Worm (Caenorhabditis elegans) whole organism, L4/young adult: ENCODE data around the gene srj-49.

Source experiments
- W03F9.2 ChIP-seq: fragments of 150-350 bp; optimal IDR thresholded peaks from 2 replicates; lab custom pipeline; 2014; ENCODE audit warnings: missing biosample characterization, missing genetic modification characterization
- dao-5 ChIP-seq: sonication (generic microtip); optimal IDR thresholded peaks from 2 replicates; lab custom pipeline; 2016; ENCODE audit warnings: missing genotype, missing genetic modification characterization, moderate library complexity, missing compliant biosample characterization
- him-1 ChIP-seq: sonication (generic microtip); optimal IDR thresholded peaks from 2 replicates; lab custom pipeline; 2016; ENCODE audit warnings: missing genotype, missing genetic modification reagents, missing genetic modification characterization, missing compliant biosample characterization

srj-49 gene

DNA sequence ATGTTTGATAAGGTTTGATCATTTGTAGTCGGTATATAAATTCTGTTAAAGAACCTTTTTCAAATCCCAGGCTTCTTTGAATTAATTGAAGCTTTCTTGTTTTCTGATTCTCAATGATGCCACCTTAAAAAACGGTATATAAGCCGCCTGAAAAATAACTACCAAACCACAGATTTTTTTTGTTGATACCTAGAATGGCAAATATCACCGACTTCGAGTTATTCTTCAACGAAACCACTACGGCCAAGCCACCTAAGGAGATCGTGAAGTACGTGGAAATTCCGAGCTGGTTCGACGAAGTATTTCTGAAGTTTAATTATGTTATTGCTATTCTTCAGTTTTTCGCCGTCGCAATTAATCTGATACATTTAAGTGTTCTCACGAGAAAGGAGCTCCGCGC, 17.3 kb downstream of the srj-49 start, which contains the start of gene srw-2:
TSS of gene srw-2 (plus strand) at position 62 of the 400 bp plus-strand sequence.
- TF ChIP-seq dao-5 (tag; lab: Kevin White, UChicago) = no peak
- no peak for TF ChIP-seq W03F9.2 (tag; lab: Kevin White, UChicago)
- no peak for TF ChIP-seq him-1 (tag; lab: Kevin White, UChicago)

DNA sequence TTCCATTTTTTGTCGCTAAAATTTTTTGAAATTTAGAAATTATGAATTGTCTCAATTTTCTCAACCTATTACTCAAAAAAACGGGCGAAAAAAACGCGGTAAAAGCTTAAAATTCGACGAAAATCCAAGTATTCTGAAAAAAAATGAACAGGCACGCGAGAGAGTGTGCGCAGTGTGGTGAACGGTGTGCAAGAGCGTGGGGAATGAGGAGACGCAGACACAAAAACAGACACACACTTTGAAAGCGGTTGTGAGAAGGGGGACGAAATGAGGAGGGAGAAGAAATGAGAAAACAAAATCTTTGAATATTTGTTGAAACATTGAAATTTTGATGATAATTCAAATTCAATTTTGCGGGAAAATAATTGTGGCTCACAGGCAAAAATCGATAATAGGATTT, 21.3 kb downstream of the srj-49 start, which contains the start of gene T03D3.5:
TSS of gene T03D3.5 (minus strand) at position 21 of the 400 bp plus-strand sequence.
- no peak for TF ChIP-seq W03F9.2 (tag; lab: Kevin White, UChicago)
- no peak for TF ChIP-seq him-1 (tag; lab: Kevin White, UChicago)

DNA sequence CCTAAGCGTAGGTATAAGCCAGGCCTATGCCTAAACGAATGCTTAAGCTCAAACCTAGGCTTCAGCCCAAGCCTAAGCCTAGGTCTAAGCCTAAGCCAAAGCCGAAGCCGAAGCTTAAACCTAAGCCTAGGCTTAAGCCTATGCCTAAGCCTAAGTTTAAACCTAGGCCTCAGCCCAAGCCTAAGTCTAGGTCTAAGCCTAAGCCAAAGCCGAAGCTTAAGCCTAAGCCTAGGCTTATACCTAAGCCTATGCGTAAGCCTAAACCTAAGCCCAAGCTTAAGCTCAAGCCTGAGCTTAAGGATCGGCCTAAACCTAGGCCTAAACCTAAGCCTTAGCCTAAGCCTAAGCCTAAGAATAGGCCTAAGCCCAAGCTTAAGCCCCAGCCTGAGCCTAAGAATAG, 22.2 kb downstream of the srj-49 start:
- TF ChIP-seq W03F9.2 (tag; lab: Kevin White, UChicago) (no peak), him-1 (tag; lab: Kevin White, UChicago) (no peak), dao-5 (tag; lab: Kevin White, UChicago) (no peak)

DNA sequence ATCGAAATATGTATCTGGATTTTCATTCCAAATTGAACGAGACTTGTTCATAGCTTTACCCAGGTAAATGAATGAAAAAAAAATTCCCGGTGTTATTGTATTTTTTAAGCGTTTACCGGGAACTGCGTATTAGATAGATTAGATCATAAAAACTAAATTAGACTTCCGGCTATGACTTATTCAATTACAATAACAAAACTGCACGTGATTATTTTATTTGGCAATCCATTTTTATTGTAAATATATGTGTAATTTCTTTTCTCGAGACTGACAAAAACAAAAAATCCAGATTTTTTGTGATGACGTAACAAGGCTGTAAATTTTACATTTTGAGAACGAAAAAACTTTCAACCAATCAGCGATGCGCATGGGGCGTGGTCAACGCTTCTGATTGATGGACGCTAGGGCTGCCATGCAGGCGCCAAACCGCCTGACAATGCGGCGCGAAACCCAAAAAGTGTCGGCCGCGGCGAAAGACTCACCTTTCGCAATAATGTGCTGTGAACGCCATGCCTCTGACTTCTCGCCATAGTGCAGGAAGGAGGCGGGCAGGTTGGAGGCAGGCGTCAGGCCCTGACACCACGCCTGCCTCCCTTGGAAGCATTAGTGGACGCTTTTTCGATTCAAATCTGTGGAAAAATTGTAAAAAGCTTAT, 26.4 kb downstream of the srj-49 start, which contains the start of gene srh-36:
TSS of gene srh-36 (minus strand) at position 51 of the 655 bp plus-strand sequence.
- TF ChIP-seq him-1 (tag; lab: Kevin White, UChicago) (no peak), W03F9.2 (tag; lab: Kevin White, UChicago) (no peak), dao-5 (tag; lab: Kevin White, UChicago) (no peak)

DNA sequence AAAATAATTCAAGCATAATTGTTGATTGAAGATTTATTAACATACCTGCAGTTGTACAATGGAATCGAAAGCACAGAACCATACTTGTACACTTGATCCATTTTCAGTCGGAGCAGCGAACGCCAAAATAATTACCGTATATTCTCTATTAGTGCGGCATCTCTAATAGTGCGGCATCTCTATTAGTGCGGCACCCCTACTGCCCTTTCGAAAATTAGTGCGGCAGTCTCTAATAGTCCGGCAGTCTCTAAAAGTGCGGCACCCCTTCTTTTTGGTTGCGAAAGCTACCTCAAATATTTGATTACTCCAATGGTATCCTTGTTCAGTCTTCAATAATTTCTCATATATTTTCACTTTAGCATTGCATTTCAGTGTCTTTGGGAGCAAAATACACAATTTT, 30.0 kb downstream of the srj-49 start, which contains the start of gene srt-34:
TSS of gene srt-34 (minus strand) at position 101 of the 400 bp plus-strand sequence.
- TF ChIP-seq W03F9.2 (tag; lab: Kevin White, UChicago) = no peak
- no peak for TF ChIP-seq him-1 (tag; lab: Kevin White, UChicago)
- no peak for TF ChIP-seq dao-5 (tag; lab: Kevin White, UChicago)

DNA sequence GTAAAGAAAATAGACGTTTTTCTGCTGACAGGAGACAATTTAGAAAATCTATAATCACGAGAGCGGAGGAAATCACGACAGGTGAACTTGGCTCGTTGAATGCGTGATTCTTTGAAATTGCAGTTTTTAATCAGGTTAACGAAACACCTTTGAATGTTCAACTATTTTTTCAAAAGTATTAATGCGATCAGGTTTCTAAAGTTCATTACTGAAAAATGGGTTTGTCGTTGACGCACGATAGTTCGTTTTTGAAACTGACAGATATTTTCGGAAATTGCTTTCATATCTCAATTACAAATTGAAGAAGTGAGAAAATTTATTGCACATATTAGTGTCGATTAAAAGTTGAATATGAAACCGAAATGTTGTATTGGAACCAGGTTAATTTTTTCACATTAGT, 32.2 kb downstream of the srj-49 start, which contains the start of gene F54E2.5:
TSS of gene F54E2.5 (minus strand) at position 101 of the 400 bp plus-strand sequence.
- TF ChIP-seq W03F9.2 (tag; lab: Kevin White, UChicago) (no peak), him-1 (tag; lab: Kevin White, UChicago) (no peak), dao-5 (tag; lab: Kevin White, UChicago) (no peak)

DNA sequence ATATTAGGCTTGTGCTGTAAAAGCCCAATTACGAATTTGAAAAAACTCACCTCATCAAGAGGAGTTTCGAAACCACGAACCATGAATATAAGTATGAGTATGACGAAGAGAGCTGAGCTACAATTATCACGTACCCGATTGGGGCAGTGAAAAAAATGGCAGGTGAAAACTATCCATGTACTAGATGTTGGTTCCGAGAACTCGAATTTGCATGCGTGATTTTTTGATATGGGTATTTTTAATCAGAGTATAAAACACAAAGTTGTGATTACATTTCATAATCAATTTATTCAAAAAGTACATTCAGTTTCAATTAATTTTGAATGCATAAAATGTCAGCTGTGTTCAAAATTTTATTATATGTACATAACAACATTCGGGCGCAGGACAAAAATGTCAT, 34.3 kb downstream of the srj-49 start, which contains the start of gene F54E2.9:
TSS of gene F54E2.9 (minus strand) at position 132 of the 400 bp plus-strand sequence.
- TF ChIP-seq dao-5 (tag; lab: Kevin White, UChicago) (no peak), him-1 (tag; lab: Kevin White, UChicago) (no peak), W03F9.2 (tag; lab: Kevin White, UChicago) (no peak)

DNA sequence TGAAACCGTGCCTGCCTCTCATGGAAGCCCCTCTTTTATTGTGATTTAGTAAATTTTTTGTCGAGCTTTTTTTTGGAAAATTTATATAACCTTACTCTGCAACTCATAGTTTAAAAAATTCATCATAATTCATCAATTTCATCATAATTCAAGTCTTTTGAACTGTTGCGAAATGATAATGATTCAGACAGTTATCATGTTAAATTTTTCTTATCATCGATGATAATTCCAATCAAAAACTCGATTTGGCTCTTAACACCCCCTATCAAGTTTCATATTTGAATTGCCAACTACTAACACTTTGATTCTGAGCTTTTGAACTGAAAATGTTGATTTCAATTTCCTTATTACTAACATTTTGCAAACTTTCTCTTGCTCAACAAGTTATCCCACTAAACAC, 38.0 kb downstream of the srj-49 start, which contains the start of gene F54E2.1:
TSS of gene F54E2.1 (plus strand) at position 235 of the 400 bp plus-strand sequence.
- TF ChIP-seq him-1 (tag; lab: Kevin White, UChicago) (no peak), dao-5 (tag; lab: Kevin White, UChicago) (no peak), W03F9.2 (tag; lab: Kevin White, UChicago) (no peak)

DNA sequence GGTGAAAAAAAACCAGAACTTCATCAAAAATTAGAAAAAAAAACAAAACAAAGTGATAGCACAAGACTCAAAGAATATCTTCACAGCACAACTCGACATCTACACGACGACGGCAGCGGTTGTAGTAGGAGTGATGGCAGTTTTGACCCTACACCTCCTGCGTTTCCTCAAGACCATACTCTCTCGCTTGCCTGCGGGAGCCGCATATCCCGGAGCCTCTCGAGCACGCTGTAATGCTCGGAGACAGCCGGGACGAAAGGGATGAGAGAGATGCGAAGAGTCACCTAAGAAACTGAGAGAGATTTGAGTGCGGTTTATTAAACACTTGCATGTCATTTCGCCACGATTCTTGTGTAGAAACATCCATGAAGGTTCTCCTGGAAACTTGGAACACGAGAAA, 38.7 kb downstream of the srj-49 start:
- TF ChIP-seq him-1 (tag; lab: Kevin White, UChicago) (no peak), dao-5 (tag; lab: Kevin White, UChicago) (no peak), W03F9.2 (tag; lab: Kevin White, UChicago) (no peak)

DNA sequence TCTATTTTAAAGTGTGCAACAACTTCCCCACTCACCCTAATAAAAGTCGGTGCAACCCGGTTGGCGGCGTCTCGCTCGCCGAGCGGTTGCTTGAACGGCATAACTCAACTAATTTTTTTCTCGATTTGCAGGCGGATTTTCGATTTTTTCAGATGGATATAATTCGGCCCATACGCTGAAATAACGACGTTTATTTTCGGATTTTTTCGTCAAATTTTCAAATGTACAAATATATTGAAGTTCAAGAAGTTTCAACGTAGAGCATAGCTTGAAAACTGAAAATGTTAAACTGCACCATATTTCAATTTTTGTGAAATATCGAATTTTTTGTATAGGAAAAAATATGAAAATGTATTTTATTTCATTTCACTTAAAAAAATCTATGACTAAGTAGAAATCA, 40.4 kb downstream of the srj-49 start, which contains the start of gene ketn-1:
TSS of gene ketn-1 (minus strand) at position 101 of the 400 bp plus-strand sequence.
- TF ChIP-seq him-1 (tag; lab: Kevin White, UChicago) = no peak
- TF ChIP-seq W03F9.2 (tag; lab: Kevin White, UChicago) = no peak
- no peak for TF ChIP-seq dao-5 (tag; lab: Kevin White, UChicago)

DNA sequence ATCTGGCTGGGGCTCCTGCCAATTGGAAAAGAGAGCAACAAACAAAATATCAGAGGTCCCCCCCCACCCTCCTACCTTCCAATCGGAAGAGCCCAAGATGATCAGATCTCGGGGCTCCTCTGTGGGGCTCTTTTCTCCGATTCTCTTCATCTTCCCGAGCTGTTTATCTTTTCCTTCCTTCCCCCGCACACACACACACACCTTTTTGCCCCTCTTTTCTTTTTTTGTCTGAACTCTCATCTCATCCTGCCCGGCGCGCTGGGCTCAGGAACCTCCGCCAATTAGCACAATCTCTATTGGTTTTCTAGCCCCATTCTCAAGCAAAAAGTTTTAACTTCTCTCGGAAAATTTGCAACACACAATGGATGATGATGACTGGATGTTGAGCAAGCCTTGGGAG, 44.9 kb downstream of the srj-49 start:
- TF ChIP-seq him-1 (tag; lab: Kevin White, UChicago) = no peak
- no peak for TF ChIP-seq dao-5 (tag; lab: Kevin White, UChicago)
- TF ChIP-seq W03F9.2 (tag; lab: Kevin White, UChicago) = no peak

DNA sequence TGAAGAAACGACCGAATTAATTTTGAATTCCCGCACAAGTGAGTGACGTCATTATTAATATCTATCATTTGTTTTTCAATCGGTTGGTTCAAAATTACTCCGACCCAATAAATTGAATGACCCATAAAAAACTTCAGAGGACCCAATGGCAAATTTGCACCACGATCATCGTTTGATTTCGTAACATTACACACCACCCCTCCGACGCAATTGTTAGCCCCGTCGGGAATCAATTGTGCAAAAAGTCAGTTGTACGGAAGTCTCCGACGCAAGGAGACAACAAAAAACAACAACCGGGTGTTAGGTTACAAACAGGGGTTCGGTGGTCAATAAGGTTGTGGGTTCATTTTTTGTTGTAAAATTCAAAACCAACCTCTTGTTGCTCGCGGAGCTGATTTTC, 46.2 kb downstream of the srj-49 start:
- TF ChIP-seq dao-5 (tag; lab: Kevin White, UChicago) (no peak), him-1 (tag; lab: Kevin White, UChicago) (no peak), W03F9.2 (tag; lab: Kevin White, UChicago) (no peak)

DNA sequence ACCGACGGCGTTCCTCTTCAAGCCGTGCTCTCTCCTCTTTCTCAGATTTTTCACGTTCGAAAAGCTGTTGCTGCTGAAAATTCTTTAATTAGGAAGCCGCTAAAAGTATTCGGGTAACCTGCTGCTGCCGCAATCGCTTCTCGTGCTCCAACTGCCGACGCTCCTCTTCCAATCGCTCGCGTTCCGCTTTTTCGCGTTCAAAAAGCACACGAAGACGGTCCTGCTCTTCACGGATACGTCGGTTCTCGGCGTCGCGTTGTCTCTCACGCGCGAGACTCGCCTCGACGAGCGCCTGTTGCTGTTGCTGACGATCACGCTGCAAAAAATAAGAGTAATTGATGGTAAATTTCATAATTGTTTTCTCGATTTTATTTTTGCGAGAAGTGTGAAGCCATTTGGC, 47.5 kb downstream of the srj-49 start:
- TF ChIP-seq dao-5 (tag; lab: Kevin White, UChicago) (no peak), him-1 (tag; lab: Kevin White, UChicago) (no peak), W03F9.2 (tag; lab: Kevin White, UChicago) (no peak)
